Worm (Caenorhabditis elegans) whole organism, L4 larva: ENCODE results near the gene pgm-2.

ENCODE experiments used
- ZK546.5 ChIP-seq, 2 experiments: sonication (generic microtip); optimal IDR thresholded peaks; 2 replicates each; lab custom pipeline; 2017; ENCODE audit warnings: missing biosample characterization in 2 of 2, missing genetic modification characterization in 2 of 2
- ama-1 ChIP-seq: fragments of 150-350 bp; optimal IDR thresholded peaks from 2 replicates; lab custom pipeline; 2014; ENCODE audit warnings: inconsistent platforms, mixed read lengths
- ceh-28 ChIP-seq: fragments of 150-350 bp; optimal IDR thresholded peaks from 2 replicates; lab custom pipeline; 2014; ENCODE audit warnings: missing biosample characterization, missing genetic modification reagents, missing genetic modification characterization
- ceh-44 ChIP-seq: fragments of 200-800 bp; sonication (Bioruptor generic); IDR thresholded peaks from 2 replicates; pipeline ENCODE4 v1.3.6; 2022; ENCODE audit warnings: missing genetic modification reagents, missing genetic modification characterization, missing compliant biosample characterization
- dpl-1 ChIP-seq: fragments of 150-350 bp; optimal IDR thresholded peaks from 2 replicates; lab custom pipeline; 2014; ENCODE audit warnings: missing biosample characterization, missing genetic modification reagents, missing genetic modification characterization
- duxl-1 ChIP-seq: sonication (generic microtip); optimal IDR thresholded peaks from 2 replicates; lab custom pipeline; 2016; ENCODE audit warnings: mild to moderate bottlenecking, missing genetic modification characterization, moderate library complexity, missing compliant biosample characterization; ENCODE audit not compliant: poor library complexity
- lin-29 ChIP-seq: fragments of 200-800 bp; sonication (Bioruptor generic); IDR thresholded peaks from 2 replicates; pipeline ENCODE4 v1.3.6; 2022; ENCODE audit warnings: missing genetic modification reagents, missing genetic modification characterization, missing compliant biosample characterization
- mes-2 ChIP-seq: sonication (generic microtip); optimal IDR thresholded peaks from 2 replicates; lab custom pipeline; 2016; ENCODE audit warnings: missing genotype, mild to moderate bottlenecking, missing genetic modification characterization, missing compliant biosample characterization; ENCODE audit not compliant: poor library complexity, severe bottlenecking
- pha-4 ChIP-seq, 2 experiments: fragments of 150-350 bp in 1 of 2; fragments of 200-800 bp in 1 of 2; sonication (Bioruptor generic) in 1 of 2; IDR thresholded peaks in 1 of 2; optimal IDR thresholded peaks in 1 of 2; 2 replicates each; pipeline versions ENCODE4 v1.3.6 to Lab custom; 2014 to 2022; ENCODE audit warnings: missing genetic modification characterization in 2 of 2, missing genetic modification reagents in 2 of 2, missing biosample characterization in 1 of 2, missing compliant biosample characterization in 1 of 2

- no peak for TF ChIP-seq duxl-1
- TF ChIP-seq ceh-28 (tag; lab: Kevin White, UChicago) = no peak
- TF ChIP-seq ceh-44 (GFP tag; lab: Robert Waterston, UW) = no peak
- no peak for TF ChIP-seq lin-29 (GFP tag; lab: Robert Waterston, UW)
- no peak for TF ChIP-seq mes-2 (tag; lab: Kevin White, UChicago)
- TF ChIP-seq ama-1 = no peak
- TF ChIP-seq pha-4 (GFP tag; IDR thresholded peaks at IDR 0.05; lab: Robert Waterston, UW) = no peak
- no peak for TF ChIP-seq pha-4 (tag; optimal IDR thresholded peaks at IDR 0.05; lab: Kevin White, UChicago)
- no peak for TF ChIP-seq ZK546.5 (tag; optimal IDR thresholded peaks at IDR 0.05; lab: Kevin White, UChicago)
- no peak for TF ChIP-seq dpl-1 (GFP tag; lab: Kevin White, UChicago)
Observed at ce11 chrIII:13317383-13317911, 18.3 kb downstream of the pgm-2 start.
